Worm (Caenorhabditis elegans): ENCODE measurements around the gene B0001.5.

ce11 chrIV:12128708-12129107 lies 14.4 kb downstream of the B0001.5 start:
- no peak for TF ChIP-seq ama-1 (optimal IDR thresholded peaks at IDR 0.05)
- no peak for TF ChIP-seq lim-6 (tag; optimal IDR thresholded peaks at IDR 0.05)
- TF ChIP-seq unc-42 (tag; optimal IDR thresholded peaks at IDR 0.05), result no peak
- TF ChIP-seq ceh-30 (tag; optimal IDR thresholded peaks at IDR 0.05), result no peak
- no peak for TF ChIP-seq K09A11.1 (tag; optimal IDR thresholded peaks at IDR 0.05; ENCODE audit: insufficient read depth)
- no peak for TF ChIP-seq ref-2 (tag; optimal IDR thresholded peaks at IDR 0.05)
- no peak for TF ChIP-seq fkh-10 (GFP tag; optimal IDR thresholded peaks at IDR 0.05)
- no peak for TF ChIP-seq nfya-1 (tag; optimal IDR thresholded peaks at IDR 0.05)
- no peak for TF ChIP-seq ets-4 (tag; optimal IDR thresholded peaks at IDR 0.05)
